Worm (Caenorhabditis elegans) whole organism, L4 larva: ENCODE data around the gene Y37H2A.14.

Source experiments
- ZK546.5 ChIP-seq, 2 experiments: sonication (generic microtip); optimal IDR thresholded peaks; 2 replicates each; lab custom pipeline; 2017; ENCODE audit warnings: missing biosample characterization in 2 of 2, missing genetic modification characterization in 2 of 2
- cey-2 ChIP-seq: sonication (generic microtip); optimal IDR thresholded peaks from 3 replicates; lab custom pipeline; 2017; ENCODE audit warnings: missing genetic modification characterization, mild to moderate bottlenecking, missing compliant biosample characterization, antibody characterized with exemption, borderline replicate concordance; ENCODE audit not compliant: insufficient read depth
- dpl-1 ChIP-seq: fragments of 150-350 bp; optimal IDR thresholded peaks from 2 replicates; lab custom pipeline; 2014; ENCODE audit warnings: missing biosample characterization, missing genetic modification reagents, missing genetic modification characterization
- ztf-11 ChIP-seq: fragments of 150-350 bp; optimal IDR thresholded peaks from 2 replicates; lab custom pipeline; 2014; ENCODE audit warnings: missing biosample characterization, missing genetic modification characterization

DNA sequence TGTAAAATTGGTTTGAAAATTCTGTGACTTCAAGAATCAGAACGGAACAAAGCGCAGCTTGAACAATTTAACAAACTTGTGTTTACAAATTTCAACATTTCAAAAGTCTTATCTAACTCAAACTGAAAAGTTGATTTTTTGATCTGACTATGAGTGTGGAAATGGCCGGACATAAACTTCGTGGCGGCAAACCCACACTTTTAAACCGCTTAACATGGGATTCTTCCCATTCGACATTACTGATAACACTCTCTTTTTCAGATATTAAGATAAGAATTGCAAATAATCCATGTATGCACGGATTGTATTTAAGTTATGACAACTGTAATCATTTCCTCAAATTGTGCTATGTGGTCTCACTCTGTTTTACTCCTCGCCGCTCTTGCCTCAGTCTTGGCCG, 47.6 kb downstream of the Y37H2A.14 start, which contains the start of gene clec-42:
- TF ChIP-seq dpl-1 (GFP tag; lab: Kevin White, UChicago) (no peak), ZK546.5 (tag; optimal IDR thresholded peaks at IDR 0.05; lab: Kevin White, UChicago) (no peak), cey-2 (no peak), ztf-11 (tag; lab: Kevin White, UChicago) (no peak)
